Worm (Caenorhabditis elegans) whole organism, L1 larva: ENCODE measurements around the gene Y66A7A.9.

Experiments
- elt-2 ChIP-seq: sonication (generic microtip); optimal IDR thresholded peaks from 2 replicates; lab custom pipeline; 2016; ENCODE audit warnings: missing genetic modification characterization, mild to moderate bottlenecking, inconsistent platforms, missing compliant biosample characterization, missing genetic modification reagents
- fos-1 ChIP-seq: fragments of 150-350 bp; optimal IDR thresholded peaks from 2 replicates; lab custom pipeline; 2014; ENCODE audit warnings: missing biosample characterization, missing genetic modification characterization
- lin-13 ChIP-seq: fragments of 150-350 bp; optimal IDR thresholded peaks from 2 replicates; lab custom pipeline; 2014; ENCODE audit warnings: missing biosample characterization, missing genetic modification reagents, missing genetic modification characterization

DNA sequence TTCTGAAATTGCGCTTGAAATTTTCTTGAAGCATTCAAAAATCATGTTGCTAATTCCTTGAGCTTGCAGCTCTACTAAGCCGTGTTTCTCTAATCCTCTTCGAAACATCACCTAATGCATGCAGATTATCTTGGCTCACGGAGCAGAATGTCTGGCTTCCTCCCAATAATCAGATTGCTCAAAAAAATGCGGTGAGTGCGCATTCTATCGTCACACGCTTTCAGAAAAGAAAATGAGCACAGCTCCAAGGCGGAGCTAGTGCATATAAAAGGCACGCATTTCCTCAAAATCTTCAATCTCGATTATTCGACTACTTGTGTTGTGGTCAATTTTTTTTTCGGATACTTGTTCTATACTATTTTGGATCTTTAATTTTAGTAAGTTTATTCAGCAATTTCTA lies 29.1 kb upstream of the Y66A7A.9 start:
- TF ChIP-seq fos-1 = peak; percentile 19
- TF ChIP-seq lin-13 (GFP tag; lab: Kevin White, UChicago) = no peak
- TF ChIP-seq elt-2 = no peak
